Worm (Caenorhabditis elegans) whole organism, mixed stage, embryonic: Measurements from ENCODE around the gene abts-4.

Experiments used
- M03D4.4 ChIP-seq: sonication (generic microtip); optimal IDR thresholded peaks from 2 replicates; lab custom pipeline; 2017; ENCODE audit warnings: mild to moderate bottlenecking, missing genetic modification characterization, missing compliant biosample characterization
- bed-3 ChIP-seq: fragments of 200-800 bp; sonication (Bioruptor generic); optimal IDR thresholded peaks from 3 replicates; lab custom pipeline; 2018; ENCODE audit warnings: mild to moderate bottlenecking, missing genetic modification characterization, moderate library complexity, missing compliant biosample characterization
- blmp-1 ChIP-seq: fragments of 150-350 bp; optimal IDR thresholded peaks from 2 replicates; lab custom pipeline; 2014; ENCODE audit warnings: missing biosample characterization, missing genetic modification characterization
- ceh-39 ChIP-seq: fragments of 150-350 bp; optimal IDR thresholded peaks from 2 replicates; lab custom pipeline; 2014; ENCODE audit warnings: missing biosample characterization, missing genetic modification characterization
- ceh-43 ChIP-seq: fragments of 200-800 bp; sonication (Bioruptor generic); optimal IDR thresholded peaks from 2 replicates; lab custom pipeline; 2018; ENCODE audit warnings: mild to moderate bottlenecking, missing genetic modification characterization, moderate library complexity, missing compliant biosample characterization
- ceh-83 ChIP-seq: fragments of 200-800 bp; sonication (Bioruptor generic); optimal IDR thresholded peaks from 2 replicates; lab custom pipeline; 2018; ENCODE audit warnings: mild to moderate bottlenecking, missing genetic modification characterization, missing compliant biosample characterization
- ces-1 ChIP-seq: fragments of 150-350 bp; optimal IDR thresholded peaks from 2 replicates; lab custom pipeline; 2014; ENCODE audit warnings: missing biosample characterization, missing genetic modification reagents, missing genetic modification characterization
- cnd-1 ChIP-seq: fragments of 200-800 bp; sonication (Bioruptor generic); optimal IDR thresholded peaks from 2 replicates; lab custom pipeline; 2018; ENCODE audit warnings: mild to moderate bottlenecking, missing genetic modification characterization, missing compliant biosample characterization
- drap-1 ChIP-seq: fragments of 200-800 bp; sonication (Bioruptor generic); optimal IDR thresholded peaks from 3 replicates; lab custom pipeline; 2018; ENCODE audit warnings: mild to moderate bottlenecking, missing genetic modification characterization, missing compliant biosample characterization
- elt-1 ChIP-seq: sonication (generic microtip); optimal IDR thresholded peaks from 2 replicates; lab custom pipeline; 2017; ENCODE audit warnings: missing genetic modification characterization, mild to moderate bottlenecking, missing compliant biosample characterization, antibody characterized with exemption, moderate library complexity, borderline replicate concordance; ENCODE audit not compliant: insufficient read depth
- elt-3 ChIP-seq: fragments of 150-350 bp; optimal IDR thresholded peaks from 2 replicates; lab custom pipeline; 2014; ENCODE audit warnings: missing biosample characterization, missing genetic modification characterization
- flh-1 ChIP-seq: fragments of 200-800 bp; sonication (Bioruptor generic); optimal IDR thresholded peaks from 2 replicates; lab custom pipeline; 2018; ENCODE audit warnings: mild to moderate bottlenecking, missing genetic modification characterization, moderate library complexity, missing compliant biosample characterization
- ham-2 ChIP-seq: fragments of 200-800 bp; sonication (Bioruptor generic); optimal IDR thresholded peaks from 2 replicates; lab custom pipeline; 2018; ENCODE audit warnings: mild to moderate bottlenecking, missing genetic modification characterization, missing compliant biosample characterization
- hlh-1 ChIP-seq: fragments of 150-350 bp; optimal IDR thresholded peaks from 2 replicates; lab custom pipeline; 2014; ENCODE audit warnings: missing biosample characterization, missing genetic modification reagents, missing genetic modification characterization
- lin-13 ChIP-seq: fragments of 150-350 bp; optimal IDR thresholded peaks from 2 replicates; lab custom pipeline; 2014; ENCODE audit warnings: missing biosample characterization, missing genetic modification characterization
- lin-32 ChIP-seq: fragments of 200-800 bp; sonication (Bioruptor generic); optimal IDR thresholded peaks from 2 replicates; lab custom pipeline; 2018; ENCODE audit warnings: mild to moderate bottlenecking, missing genetic modification characterization, missing compliant biosample characterization
- lsy-2 ChIP-seq: fragments of 150-350 bp; optimal IDR thresholded peaks from 2 replicates; lab custom pipeline; 2014; ENCODE audit warnings: missing biosample characterization, missing genetic modification characterization
- mab-5 ChIP-seq: fragments of 150-350 bp; optimal IDR thresholded peaks from 2 replicates; lab custom pipeline; 2014; ENCODE audit warnings: missing biosample characterization, missing genetic modification characterization
- mep-1 ChIP-seq: fragments of 150-350 bp; optimal IDR thresholded peaks from 2 replicates; lab custom pipeline; 2017; ENCODE audit warnings: missing biosample characterization, missing genetic modification reagents, missing genetic modification characterization, inconsistent platforms
- mls-2 ChIP-seq: sonication (generic microtip); optimal IDR thresholded peaks from 2 replicates; lab custom pipeline; 2016; ENCODE audit warnings: mild to moderate bottlenecking, missing genetic modification characterization, moderate library complexity, missing compliant biosample characterization
- nhr-12 ChIP-seq: fragments of 150-350 bp; optimal IDR thresholded peaks from 2 replicates; lab custom pipeline; 2014; ENCODE audit warnings: missing biosample characterization, missing genetic modification characterization
- nhr-237 ChIP-seq: fragments of 150-350 bp; optimal IDR thresholded peaks from 2 replicates; lab custom pipeline; 2014; ENCODE audit warnings: missing biosample characterization, missing genetic modification characterization
- nhr-28 ChIP-seq: fragments of 150-350 bp; optimal IDR thresholded peaks from 2 replicates; lab custom pipeline; 2014; ENCODE audit warnings: missing biosample characterization, missing genetic modification characterization
- nhr-76 ChIP-seq: sonication (generic microtip); optimal IDR thresholded peaks from 2 replicates; lab custom pipeline; 2017; ENCODE audit warnings: missing biosample characterization, missing genetic modification characterization
- pha-4 ChIP-seq: fragments of 150-350 bp; optimal IDR thresholded peaks from 2 replicates; lab custom pipeline; 2018; ENCODE audit warnings: missing biosample characterization, missing genetic modification reagents, missing genetic modification characterization
- sem-2 ChIP-seq: fragments of 200-800 bp; sonication (Bioruptor generic); optimal IDR thresholded peaks from 2 replicates; lab custom pipeline; 2018; ENCODE audit warnings: mild to moderate bottlenecking, missing genetic modification characterization, missing compliant biosample characterization
- sptf-1 ChIP-seq: sonication (generic microtip); optimal IDR thresholded peaks from 2 replicates; lab custom pipeline; 2017; ENCODE audit warnings: mild to moderate bottlenecking, missing genetic modification characterization, moderate library complexity, missing compliant biosample characterization
- tbx-8 ChIP-seq: fragments of 200-800 bp; sonication (Bioruptor generic); optimal IDR thresholded peaks from 2 replicates; lab custom pipeline; 2018; ENCODE audit warnings: mild to moderate bottlenecking, missing genetic modification characterization, moderate library complexity, missing compliant biosample characterization
- unc-120 ChIP-seq: sonication (generic microtip); optimal IDR thresholded peaks from 2 replicates; lab custom pipeline; 2017; ENCODE audit warnings: missing genetic modification characterization, missing compliant biosample characterization; ENCODE audit not compliant: poor library complexity, severe bottlenecking
- unc-39 ChIP-seq: fragments of 150-350 bp; optimal IDR thresholded peaks from 2 replicates; lab custom pipeline; 2014; ENCODE audit warnings: missing biosample characterization, missing genetic modification characterization
- unc-62 ChIP-seq: fragments of 150-350 bp; optimal IDR thresholded peaks from 2 replicates; lab custom pipeline; 2014; ENCODE audit warnings: missing biosample characterization, missing genetic modification reagents, missing genetic modification characterization
- zip-8 ChIP-seq: fragments of 150-350 bp; optimal IDR thresholded peaks from 2 replicates; lab custom pipeline; 2014; ENCODE audit warnings: missing biosample characterization, missing genetic modification characterization
- ztf-11 ChIP-seq: fragments of 150-350 bp; optimal IDR thresholded peaks from 2 replicates; lab custom pipeline; 2014; ENCODE audit warnings: missing biosample characterization, missing genetic modification characterization

The abts-4 gene

DNA sequence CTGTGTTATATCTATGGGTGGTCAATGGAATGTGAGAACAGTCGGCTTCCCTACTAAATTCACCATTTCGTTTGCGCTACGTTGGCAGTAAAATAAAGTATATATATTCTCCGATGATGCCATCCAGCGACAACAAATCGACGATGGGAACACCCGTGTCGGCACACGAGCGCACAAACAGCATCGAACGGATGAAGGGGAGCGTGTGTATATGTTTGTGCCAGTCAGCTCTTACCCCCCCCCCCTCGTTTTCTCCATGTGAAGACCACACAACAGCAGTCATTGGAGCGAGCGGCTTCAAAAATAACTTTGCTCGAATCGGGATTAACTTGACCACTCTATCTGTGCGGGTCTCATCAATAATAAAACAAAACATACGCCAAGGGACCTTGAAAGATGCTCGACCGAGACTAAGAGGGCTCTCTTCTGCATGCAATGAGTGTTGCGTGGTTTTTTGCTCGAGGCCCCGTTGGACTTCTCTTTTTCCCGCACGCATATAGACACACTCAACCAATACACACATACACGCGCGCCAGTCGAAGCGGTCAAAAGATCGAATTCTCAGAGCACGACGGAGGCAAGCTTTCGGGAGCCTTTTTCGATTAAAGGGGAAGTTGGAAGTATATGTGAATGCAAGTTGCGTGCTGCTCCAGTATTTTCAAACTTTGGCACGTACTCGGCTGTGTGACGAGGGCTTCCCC lies 21.1 kb downstream of the abts-4 start:
- TF ChIP-seq mls-2 (tag; lab: Kevin White, UChicago) (no peak), nhr-12 (tag; lab: Kevin White, UChicago) (no peak), ztf-11 (tag; lab: Kevin White, UChicago) (no peak), lin-32 (GFP tag; lab: Kevin White, UChicago) (no peak), blmp-1 (tag; lab: Kevin White, UChicago) (no peak), unc-120 (tag; lab: Kevin White, UChicago) (no peak), elt-3 (tag; lab: Kevin White, UChicago) (no peak), flh-1 (GFP tag; lab: Kevin White, UChicago) (no peak)
- TF ChIP-seq, all 35 proteins: peak for 0

DNA sequence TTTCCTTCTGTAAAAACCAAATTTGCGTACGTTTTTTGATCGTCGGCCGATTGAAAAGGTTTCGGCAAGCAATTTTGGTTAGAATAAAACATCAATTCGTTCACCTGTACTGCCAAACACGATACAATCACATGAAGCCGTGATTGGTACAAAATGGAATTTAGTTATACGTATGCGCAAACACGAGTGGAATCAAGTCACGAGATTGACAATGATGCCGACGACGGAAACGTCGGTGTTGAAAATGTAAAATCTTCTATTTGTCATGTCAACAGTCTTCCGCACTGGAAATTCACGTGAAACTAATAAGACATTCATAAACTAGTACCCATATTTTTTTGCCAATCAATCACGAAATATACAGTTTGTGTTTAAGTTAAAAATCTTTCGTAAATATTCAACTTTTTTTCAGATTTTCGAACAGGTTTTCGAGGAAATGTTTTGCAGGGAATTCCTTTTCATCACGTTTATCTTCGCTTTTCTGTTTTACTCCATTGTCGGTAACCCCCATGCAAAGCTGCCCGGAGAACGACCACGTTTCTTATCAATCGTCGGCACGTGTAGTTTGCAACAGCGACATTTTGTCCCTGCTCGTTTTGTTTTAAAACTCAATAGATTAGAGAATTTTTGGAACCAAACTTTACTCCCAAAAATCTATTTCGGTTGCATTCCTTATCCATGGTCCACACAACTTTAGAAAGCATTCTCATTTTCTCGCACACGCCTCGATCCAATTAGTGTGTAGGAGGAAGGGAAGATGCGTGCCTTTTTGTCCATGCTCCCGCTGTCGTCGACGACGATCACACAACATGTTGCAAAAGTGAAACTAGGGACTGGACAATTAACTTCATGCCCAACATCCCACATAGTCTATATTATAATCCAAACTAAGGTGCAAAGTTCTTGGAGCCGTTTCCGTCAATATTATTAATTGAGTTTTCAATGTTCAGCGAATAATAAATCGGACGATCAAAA lies 22.2 kb downstream of the abts-4 start:
- TF ChIP-seq elt-1 (tag; lab: Kevin White, UChicago): no peak
- peak; percentile 70 for TF ChIP-seq ces-1 (GFP tag; lab: Kevin White, UChicago)

DNA sequence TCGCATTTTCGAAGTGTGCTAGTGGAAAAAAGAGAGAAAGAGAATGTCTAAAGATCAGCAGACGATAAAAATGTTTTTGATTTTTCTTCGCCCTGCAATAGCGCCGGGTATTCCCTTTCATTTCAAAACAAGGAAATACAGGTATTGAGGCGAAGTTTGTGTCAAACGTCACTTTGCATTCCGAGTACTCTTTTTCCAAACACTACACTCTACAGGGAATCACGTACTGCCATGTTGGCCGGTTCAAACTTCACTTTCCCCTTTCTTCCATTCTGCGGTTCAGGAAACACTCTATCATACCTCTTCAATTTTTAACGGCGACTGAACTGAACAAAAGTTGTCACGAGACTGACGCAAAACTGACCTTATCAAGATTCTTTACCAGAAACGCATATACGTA lies 23.0 kb downstream of the abts-4 start:
- TF ChIP-seq flh-1 (GFP tag; lab: Kevin White, UChicago): no peak
- no peak for TF ChIP-seq lsy-2 (tag; lab: Kevin White, UChicago)
- TF ChIP-seq mab-5: no peak
- TF ChIP-seq cnd-1 (tag; lab: Kevin White, UChicago): no peak
- no peak for TF ChIP-seq bed-3 (GFP tag; lab: Kevin White, UChicago)
- no peak for TF ChIP-seq unc-39 (tag; lab: Kevin White, UChicago)
- no peak for TF ChIP-seq ham-2 (GFP tag; lab: Kevin White, UChicago)
- TF ChIP-seq ztf-11 (tag; lab: Kevin White, UChicago): no peak
- no peak for TF ChIP-seq blmp-1 (tag; lab: Kevin White, UChicago)
- TF ChIP-seq nhr-12 (tag; lab: Kevin White, UChicago): no peak
- no peak for TF ChIP-seq M03D4.4 (tag; lab: Kevin White, UChicago)
- no peak for TF ChIP-seq pha-4 (tag; lab: Kevin White, UChicago)
- TF ChIP-seq ceh-39 (tag; lab: Kevin White, UChicago): no peak
- no peak for TF ChIP-seq elt-3 (tag; lab: Kevin White, UChicago)
- no peak for TF ChIP-seq sptf-1
- no peak for TF ChIP-seq nhr-76 (tag; lab: Kevin White, UChicago)

DNA sequence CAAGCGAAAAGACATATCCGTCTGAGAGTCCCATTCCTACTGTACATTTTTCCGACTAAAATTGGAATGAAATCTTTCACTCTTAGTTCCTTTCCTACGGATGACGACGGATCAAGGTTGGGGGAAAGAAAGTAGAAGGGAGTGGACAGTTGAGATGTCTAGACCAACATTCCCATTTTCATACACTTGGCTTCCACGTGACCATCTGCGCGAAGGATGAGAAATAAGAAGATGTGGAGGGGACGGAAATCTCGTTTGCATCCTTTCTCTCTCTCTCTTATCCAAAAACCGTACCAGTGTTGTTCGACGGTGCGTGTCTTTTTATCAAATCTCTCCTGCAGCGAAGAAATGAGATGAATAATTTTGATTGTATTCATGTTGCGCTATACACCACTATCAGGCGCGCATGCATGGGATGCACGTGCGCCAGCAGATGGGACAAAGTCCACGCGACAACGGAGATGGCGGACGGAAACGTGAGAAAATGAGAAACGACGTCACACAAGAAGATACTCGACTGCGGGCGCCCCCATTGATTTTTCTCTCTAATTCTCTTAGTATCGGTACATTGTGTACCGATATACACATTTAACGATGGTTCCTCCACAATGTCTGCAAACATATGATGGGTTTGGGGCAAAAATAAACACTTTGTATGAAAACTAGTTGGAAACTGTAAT lies 24.1 kb downstream of the abts-4 start:
- peak; percentile 35 for TF ChIP-seq mep-1 (tag; lab: Kevin White, UChicago)
- TF ChIP-seq lin-13 (tag; lab: Kevin White, UChicago): peak; percentile 14
- no peak for TF ChIP-seq drap-1
- peak; percentile 55 for TF ChIP-seq ces-1 (GFP tag; lab: Kevin White, UChicago)
- no peak for TF ChIP-seq lsy-2 (tag; lab: Kevin White, UChicago)
- no peak for TF ChIP-seq zip-8
- TF ChIP-seq elt-1 (tag; lab: Kevin White, UChicago): peak; percentile 88
- TF ChIP-seq ceh-83 (GFP tag; lab: Kevin White, UChicago): no peak
- no peak for TF ChIP-seq nhr-28
- no peak for TF ChIP-seq lin-32 (GFP tag; lab: Kevin White, UChicago)
- TF ChIP-seq unc-39 (tag; lab: Kevin White, UChicago): no peak
- peak; percentile 22 for TF ChIP-seq sem-2 (GFP tag; lab: Kevin White, UChicago)
- peak; percentile 69 for TF ChIP-seq unc-62 (GFP tag; lab: Kevin White, UChicago)
- no peak for TF ChIP-seq flh-1 (GFP tag; lab: Kevin White, UChicago)
- peak; percentile 92 for TF ChIP-seq elt-3 (tag; lab: Kevin White, UChicago)
- TF ChIP-seq ham-2 (GFP tag; lab: Kevin White, UChicago): peak; percentile 62
- no peak for TF ChIP-seq ceh-39 (tag; lab: Kevin White, UChicago)
- TF ChIP-seq mls-2 (tag; lab: Kevin White, UChicago): peak; percentile 18
- peak; percentile 58 for TF ChIP-seq unc-120 (tag; lab: Kevin White, UChicago)
- TF ChIP-seq pha-4 (tag; lab: Kevin White, UChicago): peak; percentile 60
- TF ChIP-seq cnd-1 (tag; lab: Kevin White, UChicago): no peak
- no peak for TF ChIP-seq nhr-76 (tag; lab: Kevin White, UChicago)
- TF ChIP-seq ceh-43 (GFP tag; lab: Kevin White, UChicago): no peak
- TF ChIP-seq tbx-8: no peak
- peak; percentile 38 for TF ChIP-seq nhr-237 (tag; lab: Kevin White, UChicago)
- TF ChIP-seq blmp-1 (tag; lab: Kevin White, UChicago): peak; percentile 37
- no peak for TF ChIP-seq sptf-1
- peak; percentile 43 for TF ChIP-seq hlh-1 (tag; lab: Kevin White, UChicago)
- no peak for TF ChIP-seq mab-5
